Fruit fly (Drosophila melanogaster) whole organism: ENCODE measurements around the gene CTCF.

ENCODE experiments used
- CG8478 ChIP-seq: fragments of >200 bp; optimal IDR thresholded peaks from 2 replicates; lab custom pipeline; 2018; ENCODE audit warnings: inconsistent platforms
- EcR ChIP-seq, 2 experiments: fragments of >200 bp; optimal IDR thresholded peaks; 2 replicates each; lab custom pipeline; 2017; ENCODE audit warnings: missing biosample characterization in 2 of 2, missing genetic modification characterization in 2 of 2, missing genetic modification reagents in 2 of 2
- pan ChIP-seq: fragments of >200 bp; optimal IDR thresholded peaks from 2 replicates; lab custom pipeline; 2017
- usp ChIP-seq: fragments of >200 bp; optimal IDR thresholded peaks from 2 replicates; lab custom pipeline; 2017; ENCODE audit warnings: missing biosample characterization, missing genetic modification characterization, mixed read lengths

- TF ChIP-seq pan (lab: Kevin White, UChicago) (no peak), CG8478 (lab: Kevin White, UChicago) (no peak), EcR (GFP tag; optimal IDR thresholded peaks at IDR 0.05; lab: Kevin White, UChicago) (no peak), usp (GFP tag; lab: Kevin White, UChicago) (no peak)
Observed at dm6 chr3L:7368934-7369333, 12.4 kb upstream of the CTCF start, which contains the start of gene Sh3beta.
